Fruit fly (Drosophila melanogaster): ENCODE results near the gene CG10466.

The CG10466 gene

dm6 chr2L:19790553-19791320, 1.2 kb upstream of the CG10466 start (continued):
- TF ChIP-seq CG12769 (tag; optimal IDR thresholded peaks at IDR 0.05), result no peak
- peak; percentile 21 for TF ChIP-seq CG7556 (GFP tag; optimal IDR thresholded peaks at IDR 0.05)
- TF ChIP-seq lov (optimal IDR thresholded peaks at IDR 0.05), result no peak
- TF ChIP-seq lov (GFP tag; IDR thresholded peaks at IDR 0.05), result peak; percentile 71; the same call in 1 of the 3 replicates
- peak in 1 of 2 experiments; percentile 6 for TF ChIP-seq insv (GFP tag; optimal IDR thresholded peaks at IDR 0.05)
- TF ChIP-seq CG10959 (GFP tag; IDR thresholded peaks at IDR 0.05), result no peak
- TF ChIP-seq Spps (tag; optimal IDR thresholded peaks at IDR 0.05), result no peak
- peak; percentile 49 for TF ChIP-seq Lhr (GFP tag; optimal IDR thresholded peaks at IDR 0.05)
- TF ChIP-seq CG13287 (GFP tag; IDR thresholded peaks at IDR 0.05; ENCODE audit: partially characterized antibody), result no peak
- no peak for TF ChIP-seq Hsf (GFP tag; optimal IDR thresholded peaks at IDR 0.05)
- TF ChIP-seq CG2116 (GFP tag; optimal IDR thresholded peaks at IDR 0.05), result no peak
- no peak for TF ChIP-seq CG8359 (GFP tag; optimal IDR thresholded peaks at IDR 0.05; ENCODE audit: borderline replicate concordance)
- no peak for TF ChIP-seq CG14441 (GFP tag; IDR thresholded peaks at IDR 0.05)
- no peak for TF ChIP-seq gsb-n (tag; optimal IDR thresholded peaks at IDR 0.05)
- TF ChIP-seq CG5953 (GFP tag; IDR thresholded peaks at IDR 0.05), result no peak
- TF ChIP-seq twi (tag; optimal IDR thresholded peaks at IDR 0.05), result peak; percentile 72
- no peak for TF ChIP-seq CG8388 (GFP tag; optimal IDR thresholded peaks at IDR 0.05)
- TF ChIP-seq CG6854 (GFP tag; optimal IDR thresholded peaks at IDR 0.05), result no peak
- no peak for TF ChIP-seq CG2875 (GFP tag; optimal IDR thresholded peaks at IDR 0.05)
- no peak for TF ChIP-seq CG17829 (tag; optimal IDR thresholded peaks at IDR 0.05)
- no peak for TF ChIP-seq Dip3 (GFP tag; optimal IDR thresholded peaks at IDR 0.05)
- TF ChIP-seq dan (GFP tag; IDR thresholded peaks at IDR 0.05), result no peak
- no peak for TF ChIP-seq pb (GFP tag; optimal IDR thresholded peaks at IDR 0.05)
- TF ChIP-seq sob (GFP tag; IDR thresholded peaks at IDR 0.05), result no peak
- TF ChIP-seq H15 (GFP tag; IDR thresholded peaks at IDR 0.05), result no peak
- TF ChIP-seq CG11093 (GFP tag; IDR thresholded peaks at IDR 0.05), result no peak
- TF ChIP-seq jumu (GFP tag; optimal IDR thresholded peaks at IDR 0.05), result no peak
- no peak for TF ChIP-seq lbe (GFP tag; optimal IDR thresholded peaks at IDR 0.05)
- no peak for TF ChIP-seq CG1529 (GFP tag; optimal IDR thresholded peaks at IDR 0.05)
- no peak for TF ChIP-seq CG10654 (GFP tag; optimal IDR thresholded peaks at IDR 0.05)
- no peak for TF ChIP-seq CoRest (tag; optimal IDR thresholded peaks at IDR 0.05)
- no peak for TF ChIP-seq nom (GFP tag; optimal IDR thresholded peaks at IDR 0.05)
- no peak for TF ChIP-seq unpg (GFP tag; optimal IDR thresholded peaks at IDR 0.05)
- no peak for TF ChIP-seq MTF-1 (GFP tag; optimal IDR thresholded peaks at IDR 0.05; ENCODE audit: borderline replicate concordance)
- TF ChIP-seq da (GFP tag; optimal IDR thresholded peaks at IDR 0.05), result no peak
- no peak for TF ChIP-seq Nf-YB (GFP tag; optimal IDR thresholded peaks at IDR 0.05)
- no peak for TF ChIP-seq shn (GFP tag; optimal IDR thresholded peaks at IDR 0.05)
- TF ChIP-seq Med (GFP tag), result peak; percentile 83
- TF ChIP-seq ci (GFP tag; IDR thresholded peaks at IDR 0.05), result 0 out of 3 replicates have a peak, but pooled peaks have one; percentile 32
- no peak for TF ChIP-seq Dip2 (GFP tag; IDR thresholded peaks at IDR 0.05)
- TF ChIP-seq dysf (GFP tag; IDR thresholded peaks at IDR 0.05), result 0 out of 3 replicates have a peak, but pooled peaks have one; percentile 6
- peak; percentile 35; the same call in 1 of the 3 replicates for TF ChIP-seq Opbp (GFP tag; IDR thresholded peaks at IDR 0.05; ENCODE audit: partially characterized antibody)
- TF ChIP-seq CG12071 (GFP tag; optimal IDR thresholded peaks at IDR 0.05), result no peak
- TF ChIP-seq row (GFP tag; IDR thresholded peaks at IDR 0.05), result peak; percentile 18; the same call in 1 of the 3 replicates
- TF ChIP-seq D (optimal IDR thresholded peaks at IDR 0.05), result no peak
- peak; percentile 30 for TF ChIP-seq D (GFP tag; optimal IDR thresholded peaks at IDR 0.05)
- no peak for TF ChIP-seq CG4424 (GFP tag; optimal IDR thresholded peaks at IDR 0.05)
- peak; percentile 88 for TF ChIP-seq CG11696 (GFP tag; IDR thresholded peaks at IDR 0.05)
- TF ChIP-seq CG1792 (GFP tag; optimal IDR thresholded peaks at IDR 0.05), result no peak
- no peak for TF ChIP-seq Fer2 (tag; optimal IDR thresholded peaks at IDR 0.05)
